Fruit fly (Drosophila melanogaster) whole organism, embryonic: Measurements from ENCODE around the gene DCTN6-p27.

Experiments used
- CG10543 ChIP-seq: fragments of 200-800 bp; sonication (Bioruptor generic); optimal IDR thresholded peaks from 3 replicates; lab custom pipeline; 2017; ENCODE audit warnings: missing biosample characterization, mild to moderate bottlenecking, missing genetic modification characterization, moderate library complexity
- CG10959 ChIP-seq: fragments of 200-800 bp; sonication (Bioruptor generic); IDR thresholded peaks from 2 replicates; pipeline ENCODE4 v1.3.6; 2022; ENCODE audit warnings: missing biosample characterization, missing genetic modification characterization
- CG10979 ChIP-seq: fragments of 200-800 bp; sonication (Bioruptor generic); optimal IDR thresholded peaks from 2 replicates; lab custom pipeline; 2018; ENCODE audit warnings: missing biosample characterization, mild to moderate bottlenecking, missing genetic modification characterization, moderate library complexity
- CG12299 ChIP-seq: fragments of 200-800 bp; sonication (Bioruptor generic); optimal IDR thresholded peaks from 2 replicates; lab custom pipeline; 2018; ENCODE audit warnings: missing biosample characterization, mild to moderate bottlenecking, missing genetic modification characterization
- CG14860 ChIP-seq: fragments of 200-800 bp; sonication (Bioruptor generic); IDR thresholded peaks from 3 replicates; pipeline ENCODE4 v1.3.6; 2022; ENCODE audit warnings: missing biosample characterization, missing genetic modification characterization; ENCODE audit not compliant: partially characterized antibody
- CG15514 ChIP-seq: fragments of 200-800 bp; sonication (Bioruptor generic); optimal IDR thresholded peaks from 3 replicates; lab custom pipeline; 2017; ENCODE audit warnings: missing biosample characterization, missing genetic modification characterization, mild to moderate bottlenecking, moderate library complexity, missing genetic modification reagents
- CG9932 ChIP-seq: fragments of 200-800 bp; sonication (Bioruptor generic); IDR thresholded peaks from 2 replicates; pipeline ENCODE4 v1.3.6; 2022; ENCODE audit warnings: missing biosample characterization, missing genetic modification characterization
- Hr3 ChIP-seq: fragments of 200-800 bp; sonication (Bioruptor generic); optimal IDR thresholded peaks from 3 replicates; lab custom pipeline; 2016; ENCODE audit warnings: missing biosample characterization, missing genetic modification characterization
- Oaz ChIP-seq: fragments of 200-800 bp; sonication (Bioruptor generic); IDR thresholded peaks from 2 replicates; pipeline ENCODE4 v1.3.6; 2022; ENCODE audit warnings: missing biosample characterization, missing genetic modification characterization
- Scr ChIP-seq: fragments of 200-800 bp; sonication (Bioruptor generic); IDR thresholded peaks from 2 replicates; pipeline ENCODE4 v1.3.6; 2022; ENCODE audit warnings: missing biosample characterization, missing genetic modification characterization; ENCODE audit not compliant: partially characterized antibody
- eyg ChIP-seq: fragments of 200-800 bp; sonication (Bioruptor generic); optimal IDR thresholded peaks from 3 replicates; lab custom pipeline; 2016; ENCODE audit warnings: missing biosample characterization, missing genetic modification characterization
- ftz-f1 ChIP-seq: fragments of 200-800 bp; sonication (Bioruptor generic); optimal IDR thresholded peaks from 2 replicates; lab custom pipeline; 2016; ENCODE audit warnings: missing biosample characterization, missing genetic modification characterization
- lab ChIP-seq: fragments of 200-800 bp; sonication (Bioruptor generic); optimal IDR thresholded peaks from 3 replicates; lab custom pipeline; 2017; ENCODE audit warnings: missing biosample characterization, missing genetic modification characterization, mild to moderate bottlenecking, moderate library complexity, missing genetic modification reagents

dm6 chr2L:19088895-19089294 lies 43.2 kb upstream of the DCTN6-p27 start:
- no peak for TF ChIP-seq Hr3
- no peak for TF ChIP-seq CG10959 (GFP tag; lab: Robert Waterston, UW)
- no peak for TF ChIP-seq Oaz (GFP tag; lab: Robert Waterston, UW)
- TF ChIP-seq CG12299 (tag; lab: Kevin White, UChicago), result no peak
- TF ChIP-seq CG15514 (GFP tag; lab: Kevin White, UChicago), result no peak
- TF ChIP-seq ftz-f1 (GFP tag; lab: Kevin White, UChicago), result no peak
- no peak for TF ChIP-seq CG10979 (tag; lab: Kevin White, UChicago)
- TF ChIP-seq CG9932, result no peak
- TF ChIP-seq CG14860, result no peak
- no peak for TF ChIP-seq Scr (GFP tag; lab: Robert Waterston, UW)
- no peak for TF ChIP-seq CG10543 (GFP tag; lab: Kevin White, UChicago)
- TF ChIP-seq eyg, result no peak
- no peak for TF ChIP-seq lab
